ENCODE assay signal across 1 fruit fly cellular context in genomic region chr3L:21382158-21382610, dm6.
A peak's percentile ranks its signal among the peaks of the same experiment; 100 is the strongest.
TF ChIP-seq lines count a peak whose summit lies in the region.

TSS of gene rgn (plus strand) at chr3L:21382501.

TF ChIP-seq in whole organism, embryonic, 481 proteins besides CTCF, POLR2A, EP300 and RAD21 (continued from another document and continues in another):
- TF ChIP-seq Lpt (GFP tag; optimal IDR thresholded peaks at IDR 0.05; lab: Kevin White, UChicago) (no peak), kni (GFP tag; optimal IDR thresholded peaks at IDR 0.05; lab: Kevin White, UChicago) (no peak), CG2875 (GFP tag; optimal IDR thresholded peaks at IDR 0.05; lab: Kevin White, UChicago) (peak; percentile 33), sug (tag; optimal IDR thresholded peaks at IDR 0.05; lab: Kevin White, UChicago) (peak; percentile 53), Pdp1 (GFP tag; optimal IDR thresholded peaks at IDR 0.05; lab: Kevin White, UChicago) (peak; percentile 58 to 87), sens-2 (GFP tag; IDR thresholded peaks at IDR 0.05; lab: Robert Waterston, UW) (no peak), Usf (GFP tag; optimal IDR thresholded peaks at IDR 0.05; lab: Kevin White, UChicago) (peak; percentile 59), lola (GFP tag; optimal IDR thresholded peaks at IDR 0.05; lab: Kevin White, UChicago) (no peak), CG14965 (GFP tag; optimal IDR thresholded peaks at IDR 0.05; lab: Kevin White, UChicago; ENCODE audit: borderline replicate concordance) (no peak), CG16815 (GFP tag; optimal IDR thresholded peaks at IDR 0.05; lab: Kevin White, UChicago) (peak; percentile 54), D (optimal IDR thresholded peaks at IDR 0.05; lab: Kevin White, UChicago) (no peak), D (GFP tag; optimal IDR thresholded peaks at IDR 0.05; lab: Kevin White, UChicago) (peak; percentile 2), ranshi (GFP tag; IDR thresholded peaks at IDR 0.05; lab: Robert Waterston, UW) (peak; percentile 64; the same call in 1 of the 2 replicates), Spps (tag; optimal IDR thresholded peaks at IDR 0.05; lab: Kevin White, UChicago) (no peak), Ada2b (GFP tag; IDR thresholded peaks at IDR 0.05; lab: Robert Waterston, UW) (peak; percentile 81), CG10147 (GFP tag; optimal IDR thresholded peaks at IDR 0.05; lab: Kevin White, UChicago) (peak; percentile 79), CG12071 (GFP tag; optimal IDR thresholded peaks at IDR 0.05; lab: Kevin White, UChicago) (peak; percentile 53), CG11093 (GFP tag; IDR thresholded peaks at IDR 0.05; lab: Robert Waterston, UW) (peak; percentile 46; the same call in 1 of the 3 replicates), trh (GFP tag; optimal IDR thresholded peaks at IDR 0.05; lab: Kevin White, UChicago) (peak; percentile 16), CG10979 (tag; optimal IDR thresholded peaks at IDR 0.05; lab: Kevin White, UChicago) (peak; percentile 9), ham (GFP tag; IDR thresholded peaks at IDR 0.05; lab: Robert Waterston, UW) (0 out of 2 replicates have a peak, but pooled peaks have one; percentile 45), CG4820 (GFP tag; optimal IDR thresholded peaks at IDR 0.05; lab: Kevin White, UChicago) (peak; percentile 54), CG7963 (GFP tag; IDR thresholded peaks at IDR 0.05; lab: Robert Waterston, UW; ENCODE audit: partially characterized antibody) (no peak), CG14710 (tag; optimal IDR thresholded peaks at IDR 0.05; lab: Kevin White, UChicago) (no peak), HLH4C (GFP tag; IDR thresholded peaks at IDR 0.05; lab: Robert Waterston, UW; ENCODE audit: partially characterized antibody) (no peak), en (GFP tag; optimal IDR thresholded peaks at IDR 0.05; lab: Kevin White, UChicago) (no peak), CG13296 (GFP tag; optimal IDR thresholded peaks at IDR 0.05; lab: Kevin White, UChicago) (peak; percentile 76), CG8924 (tag; optimal IDR thresholded peaks at IDR 0.05; lab: Kevin White, UChicago) (peak; percentile 76), YL-1 (GFP tag; optimal IDR thresholded peaks at IDR 0.05; lab: Kevin White, UChicago) (no peak), CG14860 (GFP tag; IDR thresholded peaks at IDR 0.05; lab: Robert Waterston, UW; ENCODE audit: partially characterized antibody) (0 out of 3 replicates have a peak, but pooled peaks have one; percentile 12), CG9817 (tag; optimal IDR thresholded peaks at IDR 0.05; lab: Kevin White, UChicago) (peak; percentile 73), Nf-YA (GFP tag; IDR thresholded peaks at IDR 0.05; lab: Robert Waterston, UW) (0 out of 2 replicates have a peak, but pooled peaks have one; percentile 25), yki (optimal IDR thresholded peaks at IDR 0.05; lab: Kevin White, UChicago) (no peak), cad (GFP tag; optimal IDR thresholded peaks at IDR 0.05; lab: Kevin White, UChicago) (no peak), CG31388 (GFP tag; optimal IDR thresholded peaks at IDR 0.05; lab: Kevin White, UChicago) (no peak), NfI (GFP tag; optimal IDR thresholded peaks at IDR 0.05; lab: Kevin White, UChicago) (peak; percentile 79), fu2 (GFP tag; optimal IDR thresholded peaks at IDR 0.05; lab: Kevin White, UChicago) (peak; percentile 52), az2 (GFP tag; optimal IDR thresholded peaks at IDR 0.05; lab: Kevin White, UChicago) (peak; percentile 59), CG32772 (GFP tag; IDR thresholded peaks at IDR 0.05; lab: Robert Waterston, UW) (peak; percentile 67), CG10321 (GFP tag; IDR thresholded peaks at IDR 0.05; lab: Robert Waterston, UW) (no peak), CG10959 (GFP tag; IDR thresholded peaks at IDR 0.05; lab: Robert Waterston, UW) (no peak), CG10462 (GFP tag; optimal IDR thresholded peaks at IDR 0.05; lab: Kevin White, UChicago) (peak; percentile 41), CG6791 (GFP tag; IDR thresholded peaks at IDR 0.05; lab: Robert Waterston, UW; ENCODE audit: partially characterized antibody) (no peak), Deaf1 (tag; optimal IDR thresholded peaks at IDR 0.05; lab: Kevin White, UChicago) (peak; percentile 63), Max (GFP tag; optimal IDR thresholded peaks at IDR 0.05; lab: Kevin White, UChicago) (peak; percentile 22), Optix (GFP tag; IDR thresholded peaks at IDR 0.05; lab: Robert Waterston, UW) (peak; percentile 41; the same call in 1 of the 3 replicates), H15 (GFP tag; IDR thresholded peaks at IDR 0.05; lab: Robert Waterston, UW) (peak; percentile 56; the same call in 1 of the 3 replicates), CG5245 (GFP tag; optimal IDR thresholded peaks at IDR 0.05; lab: Kevin White, UChicago) (peak; percentile 35), CG31441 (GFP tag; IDR thresholded peaks at IDR 0.05; lab: Robert Waterston, UW) (peak; percentile 77), Hr78 (GFP tag; optimal IDR thresholded peaks at IDR 0.05; lab: Kevin White, UChicago) (no peak), CG1832 (GFP tag; optimal IDR thresholded peaks at IDR 0.05; lab: Kevin White, UChicago) (peak; percentile 21), CG3838 (GFP tag; optimal IDR thresholded peaks at IDR 0.05; lab: Kevin White, UChicago) (peak; percentile 0), CG2116 (GFP tag; optimal IDR thresholded peaks at IDR 0.05; lab: Kevin White, UChicago) (no peak), CG6683 (GFP tag; optimal IDR thresholded peaks at IDR 0.05; lab: Kevin White, UChicago) (peak; percentile 75), ac (GFP tag; optimal IDR thresholded peaks at IDR 0.05; lab: Kevin White, UChicago) (no peak), MESR4 (GFP tag; optimal IDR thresholded peaks at IDR 0.05; lab: Kevin White, UChicago) (no peak), CG1233 (GFP tag; optimal IDR thresholded peaks at IDR 0.05; lab: Kevin White, UChicago) (peak; percentile 68), Kr (GFP tag; optimal IDR thresholded peaks at IDR 0.05; lab: Kevin White, UChicago) (no peak), Elba2 (GFP tag; optimal IDR thresholded peaks at IDR 0.05; lab: Kevin White, UChicago) (no peak), Sin3A (optimal IDR thresholded peaks at IDR 0.05; lab: Kevin White, UChicago) (no peak), HLH54F (GFP tag; optimal IDR thresholded peaks at IDR 0.05; lab: Kevin White, UChicago) (peak; percentile 56), CG31224 (GFP tag; IDR thresholded peaks at IDR 0.05; lab: Robert Waterston, UW) (peak; percentile 76), B-H2 (GFP tag; optimal IDR thresholded peaks at IDR 0.05; lab: Kevin White, UChicago) (peak; percentile 19), Jarid2 (GFP tag; optimal IDR thresholded peaks at IDR 0.05; lab: Kevin White, UChicago) (peak; percentile 89), E2f2 (GFP tag; IDR thresholded peaks at IDR 0.05; lab: Robert Waterston, UW) (peak; percentile 53), CG3281 (GFP tag; optimal IDR thresholded peaks at IDR 0.05; lab: Kevin White, UChicago) (peak; percentile 92), CG9437 (GFP tag; optimal IDR thresholded peaks at IDR 0.05; lab: Kevin White, UChicago) (peak; percentile 75), CG12155 (GFP tag; optimal IDR thresholded peaks at IDR 0.05; lab: Kevin White, UChicago) (peak; percentile 74), lbe (GFP tag; optimal IDR thresholded peaks at IDR 0.05; lab: Kevin White, UChicago) (no peak), lilli (GFP tag; optimal IDR thresholded peaks at IDR 0.05; lab: Kevin White, UChicago) (peak; percentile 63), ap (GFP tag; IDR thresholded peaks at IDR 0.05; lab: Robert Waterston, UW) (0 out of 2 replicates have a peak, but pooled peaks have one; percentile 30), sim (GFP tag; IDR thresholded peaks at IDR 0.05; lab: Robert Waterston, UW) (no peak; the same call in 1 of the 2 replicates), Hand (GFP tag; optimal IDR thresholded peaks at IDR 0.05; lab: Kevin White, UChicago) (peak; percentile 80), fd64A (GFP tag; optimal IDR thresholded peaks at IDR 0.05; lab: Kevin White, UChicago) (no peak), zf30C (GFP tag; optimal IDR thresholded peaks at IDR 0.05; lab: Kevin White, UChicago) (peak; percentile 60), cwo (GFP tag; optimal IDR thresholded peaks at IDR 0.05; lab: Kevin White, UChicago) (peak; percentile 82), NC2β (GFP tag; optimal IDR thresholded peaks at IDR 0.05; lab: Kevin White, UChicago) (no peak), CG6689 (GFP tag; IDR thresholded peaks at IDR 0.05; lab: Robert Waterston, UW) (peak; percentile 75), CG17385 (GFP tag; optimal IDR thresholded peaks at IDR 0.05; lab: Kevin White, UChicago) (peak; percentile 87), CG11085 (GFP tag; IDR thresholded peaks at IDR 0.05; lab: Robert Waterston, UW) (peak; percentile 48; the same call in 1 of the 2 replicates), chn (GFP tag; optimal IDR thresholded peaks at IDR 0.05; lab: Kevin White, UChicago) (no peak), CG17359 (tag; optimal IDR thresholded peaks at IDR 0.05; lab: Kevin White, UChicago) (peak; percentile 70), CG9932 (GFP tag; IDR thresholded peaks at IDR 0.05; lab: Robert Waterston, UW) (peak; percentile 77), scrt (GFP tag; optimal IDR thresholded peaks at IDR 0.05; lab: Kevin White, UChicago) (peak; percentile 78), sob (GFP tag; IDR thresholded peaks at IDR 0.05; lab: Robert Waterston, UW) (peak; percentile 80), br (optimal IDR thresholded peaks at IDR 0.05; lab: Kevin White, UChicago) (no peak), ci (GFP tag; IDR thresholded peaks at IDR 0.05; lab: Robert Waterston, UW) (peak; percentile 76), Drgx (GFP tag; IDR thresholded peaks at IDR 0.05; lab: Robert Waterston, UW) (peak; percentile 86), Xbp1 (GFP tag; optimal IDR thresholded peaks at IDR 0.05; lab: Kevin White, UChicago) (peak; percentile 78), CG4282 (GFP tag; optimal IDR thresholded peaks at IDR 0.05; lab: Kevin White, UChicago) (no peak), Sry-β (GFP tag; optimal IDR thresholded peaks at IDR 0.05; lab: Kevin White, UChicago) (no peak), CG17186 (GFP tag; optimal IDR thresholded peaks at IDR 0.05; lab: Kevin White, UChicago) (no peak), GATAe (GFP tag; conservative IDR thresholded peaks at IDR 0.05; lab: Robert Waterston, UW) (peak; percentile 43; the same call in 1 of the 2 replicates), Ssrp (tag; optimal IDR thresholded peaks at IDR 0.05; lab: Kevin White, UChicago) (peak; percentile 43), Oaz (GFP tag; IDR thresholded peaks at IDR 0.05; lab: Robert Waterston, UW) (peak; percentile 33; the same call in 1 of the 2 replicates), ssp (GFP tag; IDR thresholded peaks at IDR 0.05; lab: Robert Waterston, UW) (peak; percentile 33; the same call in 1 of the 2 replicates), maf-S (GFP tag; optimal IDR thresholded peaks at IDR 0.05; lab: Kevin White, UChicago) (peak; percentile 36), bsh (GFP tag; optimal IDR thresholded peaks at IDR 0.05; lab: Kevin White, UChicago) (peak; percentile 40 to 83), ken (GFP tag; IDR thresholded peaks at IDR 0.05; lab: Robert Waterston, UW) (peak; percentile 41; the same call in 1 of the 3 replicates), Nf-YB (GFP tag; optimal IDR thresholded peaks at IDR 0.05; lab: Kevin White, UChicago) (peak; percentile 56), H2.0 (GFP tag; IDR thresholded peaks at IDR 0.05; lab: Robert Waterston, UW) (peak; percentile 70; the same call in 1 of the 2 replicates), Fer1 (GFP tag; optimal IDR thresholded peaks at IDR 0.05; lab: Kevin White, UChicago) (peak; percentile 86), CG2678 (tag; optimal IDR thresholded peaks at IDR 0.05; lab: Kevin White, UChicago) (peak; percentile 89), slp2 (GFP tag; optimal IDR thresholded peaks at IDR 0.05; lab: Kevin White, UChicago) (no peak), Opbp (GFP tag; IDR thresholded peaks at IDR 0.05; lab: Robert Waterston, UW; ENCODE audit: partially characterized antibody) (no peak; the same call in 2 of the 3 replicates), Doc2 (GFP tag; IDR thresholded peaks at IDR 0.05; lab: Robert Waterston, UW) (no peak), dpn (GFP tag; optimal IDR thresholded peaks at IDR 0.05; lab: Kevin White, UChicago) (peak; percentile 65 to 78), fd3F (GFP tag; optimal IDR thresholded peaks at IDR 0.05; lab: Kevin White, UChicago) (peak; percentile 81), Nf-YC (tag; optimal IDR thresholded peaks at IDR 0.05; lab: Kevin White, UChicago) (peak; percentile 63), wor (GFP tag; IDR thresholded peaks at IDR 0.05; lab: Robert Waterston, UW) (no peak), Rx (GFP tag; IDR thresholded peaks at IDR 0.05; lab: Robert Waterston, UW) (peak; percentile 68), Lim3 (GFP tag; IDR thresholded peaks at IDR 0.05; lab: Robert Waterston, UW) (no peak), nerfin-2 (GFP tag; IDR thresholded peaks at IDR 0.05; lab: Robert Waterston, UW; ENCODE audit: partially characterized antibody) (no peak), MBD-R2 (GFP tag; IDR thresholded peaks at IDR 0.05; lab: Robert Waterston, UW) (peak; percentile 54; the same call in 1 of the 2 replicates), CG12659 (GFP tag; optimal IDR thresholded peaks at IDR 0.05; lab: Kevin White, UChicago) (peak; percentile 87), Mrtf (GFP tag; IDR thresholded peaks at IDR 0.05; lab: Robert Waterston, UW) (peak; percentile 73; the same call in 2 of the 3 replicates), CG6175 (GFP tag; IDR thresholded peaks at IDR 0.05; lab: Robert Waterston, UW) (no peak), chif (GFP tag; optimal IDR thresholded peaks at IDR 0.05; lab: Kevin White, UChicago) (peak in 1 of 2 experiments; percentile 18), CG33213 (GFP tag; optimal IDR thresholded peaks at IDR 0.05; lab: Kevin White, UChicago) (peak; percentile 11), schlank (tag; optimal IDR thresholded peaks at IDR 0.05; lab: Kevin White, UChicago) (peak; percentile 56), CG3065 (GFP tag; optimal IDR thresholded peaks at IDR 0.05; lab: Kevin White, UChicago) (peak; percentile 44), CG10565 (GFP tag; optimal IDR thresholded peaks at IDR 0.05; lab: Kevin White, UChicago) (no peak), Atf3 (GFP tag; optimal IDR thresholded peaks at IDR 0.05; lab: Kevin White, UChicago) (no peak), sc (optimal IDR thresholded peaks at IDR 0.05; lab: Kevin White, UChicago) (no peak), sc (GFP tag; optimal IDR thresholded peaks at IDR 0.05; lab: Kevin White, UChicago) (no peak), CG11723 (GFP tag; optimal IDR thresholded peaks at IDR 0.05; lab: Kevin White, UChicago) (peak; percentile 39), Neu2 (GFP tag; optimal IDR thresholded peaks at IDR 0.05; lab: Kevin White, UChicago; ENCODE audit: borderline replicate concordance) (no peak), nom (GFP tag; optimal IDR thresholded peaks at IDR 0.05; lab: Kevin White, UChicago) (peak; percentile 51), lab (GFP tag; optimal IDR thresholded peaks at IDR 0.05; lab: Kevin White, UChicago) (peak; percentile 90)
